Fruit fly (Drosophila melanogaster): ENCODE data around the gene Eig71Ej.

Eig71Ej gene

dm6 chr3L:15660915-15661314 is at the start of gene Eig71Ej, which contains the start of gene Eig71Ek:
Eig71Ej (minus strand) TSS chr3L:15661015.
Eig71Ek (plus strand) TSS chr3L:15661248.
- TF ChIP-seq CG8319 (GFP tag; optimal IDR thresholded peaks at IDR 0.05): no peak
- TF ChIP-seq CG16779 (tag; optimal IDR thresholded peaks at IDR 0.05): no peak
- TF ChIP-seq Hr39 (GFP tag; optimal IDR thresholded peaks at IDR 0.05): no peak
- no peak for TF ChIP-seq lz (GFP tag; optimal IDR thresholded peaks at IDR 0.05)
- no peak for TF ChIP-seq CG4318 (GFP tag; optimal IDR thresholded peaks at IDR 0.05)
- no peak for TF ChIP-seq CG6792 (GFP tag; optimal IDR thresholded peaks at IDR 0.05)
- TF ChIP-seq Eip93F (GFP tag; optimal IDR thresholded peaks at IDR 0.05): no peak
- no peak for TF ChIP-seq CG9139 (GFP tag; optimal IDR thresholded peaks at IDR 0.05)
- TF ChIP-seq Ets96B (tag; optimal IDR thresholded peaks at IDR 0.05): no peak
- TF ChIP-seq CG11902 (GFP tag; optimal IDR thresholded peaks at IDR 0.05): no peak
- TF ChIP-seq Eip75B (GFP tag; optimal IDR thresholded peaks at IDR 0.05): no peak
- TF ChIP-seq Ets21C (GFP tag; optimal IDR thresholded peaks at IDR 0.05): no peak
- TF ChIP-seq OdsH (GFP tag; optimal IDR thresholded peaks at IDR 0.05): no peak
- no peak for TF ChIP-seq Sox15 (GFP tag; optimal IDR thresholded peaks at IDR 0.05)
- no peak for TF ChIP-seq CG10669 (GFP tag; optimal IDR thresholded peaks at IDR 0.05)

dm6 chr3L:15710125-15710524 is 49.3 kb upstream of the Eig71Ej start:
- TF ChIP-seq Smox (GFP tag; optimal IDR thresholded peaks at IDR 0.05): no peak
- TF ChIP-seq acj6 (GFP tag; optimal IDR thresholded peaks at IDR 0.05): no peak
- TF ChIP-seq achi (GFP tag; optimal IDR thresholded peaks at IDR 0.05): no peak

- TF ChIP-seq CG34406 (GFP tag; optimal IDR thresholded peaks at IDR 0.05): no peak
- peak; percentile 85 for TF ChIP-seq CG32006 (GFP tag; optimal IDR thresholded peaks at IDR 0.05)
- TF ChIP-seq CG6808 (GFP tag; optimal IDR thresholded peaks at IDR 0.05): no peak
- TF ChIP-seq pdm3 (GFP tag; optimal IDR thresholded peaks at IDR 0.05): peak; percentile 30
- TF ChIP-seq fd59A (GFP tag; optimal IDR thresholded peaks at IDR 0.05): no peak
- no peak for TF ChIP-seq Met (GFP tag; optimal IDR thresholded peaks at IDR 0.05)
- TF ChIP-seq CG6854 (GFP tag; optimal IDR thresholded peaks at IDR 0.05): no peak
- peak in 1 of 2 experiments; percentile 28 for TF ChIP-seq salr (GFP tag; optimal IDR thresholded peaks at IDR 0.05)
- TF ChIP-seq acj6 (GFP tag; optimal IDR thresholded peaks at IDR 0.05): no peak
- no peak for TF ChIP-seq CG11902 (GFP tag; optimal IDR thresholded peaks at IDR 0.05)
- TF ChIP-seq net (GFP tag; optimal IDR thresholded peaks at IDR 0.05): peak; percentile 35
- peak; percentile 16 for TF ChIP-seq CG3919 (GFP tag; optimal IDR thresholded peaks at IDR 0.05)
- TF ChIP-seq CG10669 (GFP tag; optimal IDR thresholded peaks at IDR 0.05): no peak
- peak; percentile 61 for TF ChIP-seq CG4318 (GFP tag; optimal IDR thresholded peaks at IDR 0.05)
- no peak for TF ChIP-seq ss (GFP tag; optimal IDR thresholded peaks at IDR 0.05)
- TF ChIP-seq CG6163 (GFP tag; IDR thresholded peaks at IDR 0.05): peak; percentile 54; the same call in 1 of the 3 replicates
- TF ChIP-seq Sox14 (GFP tag; optimal IDR thresholded peaks at IDR 0.05): no peak
- no peak for TF ChIP-seq Ets96B (tag; optimal IDR thresholded peaks at IDR 0.05)
- TF ChIP-seq CG16779 (tag; optimal IDR thresholded peaks at IDR 0.05): no peak
- peak; percentile 60 for TF ChIP-seq Hr4 (GFP tag; optimal IDR thresholded peaks at IDR 0.05)
- TF ChIP-seq Eip93F (GFP tag; optimal IDR thresholded peaks at IDR 0.05): no peak
- TF ChIP-seq dac (GFP tag; optimal IDR thresholded peaks at IDR 0.05): peak; percentile 31
- no peak for TF ChIP-seq Smox (GFP tag; optimal IDR thresholded peaks at IDR 0.05)
- TF ChIP-seq CG15336 (GFP tag; IDR thresholded peaks at IDR 0.05): peak; percentile 72
- no peak for TF ChIP-seq cyc (GFP tag; optimal IDR thresholded peaks at IDR 0.05)
- TF ChIP-seq CG10631 (GFP tag; optimal IDR thresholded peaks at IDR 0.05): peak; percentile 20
- no peak for TF ChIP-seq CG6792 (GFP tag; optimal IDR thresholded peaks at IDR 0.05)
- no peak for TF ChIP-seq Ets21C (GFP tag; optimal IDR thresholded peaks at IDR 0.05)
- no peak for TF ChIP-seq CG1621 (tag; optimal IDR thresholded peaks at IDR 0.05)
- TF ChIP-seq Eip75B (GFP tag; optimal IDR thresholded peaks at IDR 0.05): no peak
- TF ChIP-seq Eip78C (GFP tag): peak; percentile 69
- TF ChIP-seq achi (GFP tag; optimal IDR thresholded peaks at IDR 0.05): peak; percentile 31
- peak; percentile 64; the same call in 2 of the 3 replicates for TF ChIP-seq CG8119 (GFP tag; IDR thresholded peaks at IDR 0.05)
- no peak for TF ChIP-seq CG8632 (GFP tag; optimal IDR thresholded peaks at IDR 0.05)
- no peak for TF ChIP-seq esn (GFP tag; optimal IDR thresholded peaks at IDR 0.05)
- TF ChIP-seq Hr39 (GFP tag; optimal IDR thresholded peaks at IDR 0.05): no peak
- no peak for TF ChIP-seq vri (GFP tag; optimal IDR thresholded peaks at IDR 0.05)
- peak; percentile 82 for TF ChIP-seq CG6276 (GFP tag; optimal IDR thresholded peaks at IDR 0.05)
- TF ChIP-seq dsx (GFP tag; optimal IDR thresholded peaks at IDR 0.05; ENCODE audit: poor library complexity, severe bottlenecking): no peak
- TF ChIP-seq CG11762 (GFP tag; optimal IDR thresholded peaks at IDR 0.05; ENCODE audit: insufficient read depth): no peak
- no peak for TF ChIP-seq topi (GFP tag; optimal IDR thresholded peaks at IDR 0.05)
Measured at dm6 chr3L:15708579-15708978, 47.8 kb upstream of the Eig71Ej start.
